Worm (Caenorhabditis elegans) whole organism, mixed stage, embryonic: Measurements from ENCODE around the gene Y67A10A.7.

Experiments used
- ceh-83 ChIP-seq: fragments of 200-800 bp; sonication (Bioruptor generic); optimal IDR thresholded peaks from 2 replicates; lab custom pipeline; 2018; ENCODE audit warnings: mild to moderate bottlenecking, missing genetic modification characterization, missing compliant biosample characterization
- ces-1 ChIP-seq: fragments of 150-350 bp; optimal IDR thresholded peaks from 2 replicates; lab custom pipeline; 2014; ENCODE audit warnings: missing biosample characterization, missing genetic modification reagents, missing genetic modification characterization
- elt-1 ChIP-seq: sonication (generic microtip); optimal IDR thresholded peaks from 2 replicates; lab custom pipeline; 2017; ENCODE audit warnings: missing genetic modification characterization, mild to moderate bottlenecking, missing compliant biosample characterization, antibody characterized with exemption, moderate library complexity, borderline replicate concordance; ENCODE audit not compliant: insufficient read depth
- nhr-237 ChIP-seq: fragments of 150-350 bp; optimal IDR thresholded peaks from 2 replicates; lab custom pipeline; 2014; ENCODE audit warnings: missing biosample characterization, missing genetic modification characterization
- sem-2 ChIP-seq: fragments of 200-800 bp; sonication (Bioruptor generic); optimal IDR thresholded peaks from 2 replicates; lab custom pipeline; 2018; ENCODE audit warnings: mild to moderate bottlenecking, missing genetic modification characterization, missing compliant biosample characterization
- snpc-4 ChIP-seq: fragments of 150-350 bp; optimal IDR thresholded peaks from 2 replicates; lab custom pipeline; 2014; ENCODE audit warnings: missing biosample characterization, missing genetic modification characterization
- ztf-11 ChIP-seq: fragments of 150-350 bp; optimal IDR thresholded peaks from 2 replicates; lab custom pipeline; 2014; ENCODE audit warnings: missing biosample characterization, missing genetic modification characterization

DNA sequence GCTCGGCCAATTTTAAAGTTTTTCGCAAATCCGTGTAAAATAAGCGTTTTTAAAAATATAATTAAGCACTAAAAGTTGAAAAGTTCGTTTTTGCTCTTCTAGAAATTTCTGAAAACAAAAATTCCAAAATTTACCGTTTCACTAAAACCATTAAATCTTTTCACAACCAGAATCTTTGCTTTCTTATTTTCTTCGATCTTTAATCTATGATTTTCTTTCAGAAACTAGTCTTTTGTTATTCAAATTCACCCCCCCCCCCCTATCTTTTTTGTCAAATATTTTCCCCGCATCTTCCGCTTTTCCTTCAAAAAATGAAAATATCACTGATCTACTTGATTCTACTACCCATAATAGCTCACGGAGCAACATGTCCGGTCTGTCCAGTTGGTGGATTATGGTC lies 34.3 kb upstream of the Y67A10A.7 start, which contains the start of gene Y67A10A.11:
- no peak for TF ChIP-seq ztf-11 (tag; lab: Kevin White, UChicago)
- no peak for TF ChIP-seq ces-1 (GFP tag; lab: Kevin White, UChicago)
- TF ChIP-seq ceh-83 (GFP tag; lab: Kevin White, UChicago): no peak
- no peak for TF ChIP-seq nhr-237
- no peak for TF ChIP-seq snpc-4 (tag; lab: Kevin White, UChicago)
- no peak for TF ChIP-seq elt-1 (tag; lab: Kevin White, UChicago)
- no peak for TF ChIP-seq sem-2
